Worm (Caenorhabditis elegans) whole organism, L4/young adult: ENCODE data around the gene C04E6.4.

Experiments used
- W03F9.2 ChIP-seq: fragments of 150-350 bp; optimal IDR thresholded peaks from 2 replicates; lab custom pipeline; 2014; ENCODE audit warnings: missing biosample characterization, missing genetic modification characterization
- dao-5 ChIP-seq: sonication (generic microtip); optimal IDR thresholded peaks from 2 replicates; lab custom pipeline; 2016; ENCODE audit warnings: missing genotype, missing genetic modification characterization, moderate library complexity, missing compliant biosample characterization
- him-1 ChIP-seq: sonication (generic microtip); optimal IDR thresholded peaks from 2 replicates; lab custom pipeline; 2016; ENCODE audit warnings: missing genotype, missing genetic modification reagents, missing genetic modification characterization, missing compliant biosample characterization

DNA sequence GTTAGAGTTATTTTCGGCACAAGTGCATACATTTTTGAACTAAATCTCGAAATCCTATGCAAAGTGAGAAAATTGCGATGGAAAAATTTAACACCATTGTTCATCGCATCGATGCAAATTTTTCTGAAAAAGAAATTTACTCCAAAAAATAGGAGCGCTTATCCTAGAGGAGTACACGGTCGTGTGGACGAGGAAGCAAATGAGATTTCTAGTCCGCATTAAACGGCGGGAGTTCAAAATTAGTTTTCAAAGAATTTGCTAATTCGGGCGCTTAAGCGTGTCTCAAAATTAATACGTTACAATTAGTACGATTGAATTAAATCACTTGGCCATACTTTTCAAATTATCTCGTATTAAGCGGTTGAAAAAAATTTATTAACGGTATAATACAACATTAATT is 10.5 kb downstream of the C04E6.4 start, which contains the start of gene lrpr-1:
- TF ChIP-seq him-1 (tag; lab: Kevin White, UChicago) (peak; percentile 89), W03F9.2 (no peak), dao-5 (tag; lab: Kevin White, UChicago) (no peak)
